Worm (Caenorhabditis elegans): ENCODE results near the gene srw-35.

DNA sequence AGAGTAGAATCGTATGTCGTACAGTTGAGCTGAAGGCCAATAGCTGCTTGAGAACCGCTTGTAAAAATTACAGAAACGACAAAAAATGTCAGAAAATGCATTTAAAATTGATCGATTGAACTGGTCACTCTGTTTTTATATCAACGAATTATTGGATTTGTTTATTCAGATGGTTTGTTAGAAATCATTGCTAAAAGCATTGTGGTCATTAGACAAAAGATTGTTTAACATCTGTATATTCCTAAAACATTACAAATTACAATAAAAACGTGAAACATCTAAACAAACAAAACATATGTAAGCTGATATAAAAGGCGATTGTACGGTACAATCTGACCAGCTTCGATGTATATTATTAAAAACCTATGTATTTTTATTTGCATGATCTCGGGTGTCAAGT, 36.8 kb upstream of the srw-35 start, which contains the start of the genes F26D2.13 and F26D2.14:
- TF ChIP-seq hmg-11 (tag; optimal IDR thresholded peaks at IDR 0.05), result no peak
- TF ChIP-seq nhr-237 (tag; optimal IDR thresholded peaks at IDR 0.05), result no peak
- no peak for TF ChIP-seq unc-62 (GFP tag; optimal IDR thresholded peaks at IDR 0.05)
- TF ChIP-seq nhr-11 (tag; optimal IDR thresholded peaks at IDR 0.05), result no peak

All from whole organism, L3 larva.